Worm (Caenorhabditis elegans): ENCODE measurements around the gene C15C8.8.

Gene C15C8.8

ce11 chrV:12752407-12752806, at the start of gene C15C8.8:
C15C8.8 (minus strand) TSS chrV:12752507.
- TF ChIP-seq mls-2 (tag; optimal IDR thresholded peaks at IDR 0.05) (no peak), M03D4.4 (tag; optimal IDR thresholded peaks at IDR 0.05) (no peak), unc-120 (tag; optimal IDR thresholded peaks at IDR 0.05; ENCODE audit: poor library complexity, severe bottlenecking) (no peak), unc-62 (GFP tag; optimal IDR thresholded peaks at IDR 0.05) (no peak), snpc-4 (tag; optimal IDR thresholded peaks at IDR 0.05) (no peak), nhr-76 (tag; optimal IDR thresholded peaks at IDR 0.05) (no peak), nhr-2 (tag; optimal IDR thresholded peaks at IDR 0.05) (no peak), ceh-43 (GFP tag; optimal IDR thresholded peaks at IDR 0.05) (no peak), tbx-8 (GFP tag; optimal IDR thresholded peaks at IDR 0.05) (no peak), bed-3 (GFP tag; optimal IDR thresholded peaks at IDR 0.05) (no peak), blmp-1 (tag; optimal IDR thresholded peaks at IDR 0.05) (no peak), lin-13 (tag; optimal IDR thresholded peaks at IDR 0.05) (no peak)

- TF ChIP-seq unc-39 (tag; optimal IDR thresholded peaks at IDR 0.05) (no peak), tbx-8 (GFP tag; optimal IDR thresholded peaks at IDR 0.05) (no peak), ztf-11 (tag; optimal IDR thresholded peaks at IDR 0.05) (no peak), hlh-1 (tag; optimal IDR thresholded peaks at IDR 0.05) (no peak), lin-32 (GFP tag; optimal IDR thresholded peaks at IDR 0.05) (no peak), nhr-12 (tag; optimal IDR thresholded peaks at IDR 0.05) (no peak)
Measured at ce11 chrV:12800171-12800570, 47.9 kb upstream of the C15C8.8 start, which contains the start of gene ugt-3. ugt-3 (minus strand) TSS chrV:12800271.

DNA sequence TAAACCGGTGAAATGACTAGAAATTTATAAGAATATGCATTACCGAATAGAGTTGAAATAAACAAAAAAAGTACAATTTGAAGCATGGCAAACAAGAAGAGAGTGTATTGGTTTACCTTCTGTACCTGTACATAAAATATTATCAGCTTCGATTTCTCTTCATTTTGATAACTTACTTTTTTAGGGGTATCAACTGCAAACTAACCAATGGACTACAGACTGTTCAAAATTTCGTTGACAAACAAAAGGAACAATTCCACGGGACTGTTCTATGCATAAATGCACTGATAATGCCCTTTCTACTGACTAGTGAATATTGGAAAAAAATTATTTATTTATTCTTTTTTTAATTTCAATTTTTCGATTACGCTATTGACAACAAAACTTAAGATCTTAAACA, 45.7 kb upstream of the C15C8.8 start, which contains the start of gene ugt-6:
Gene ugt-6, minus strand, starts transcription at position 233 of the 400 bp plus-strand sequence.
- TF ChIP-seq ceh-43 (GFP tag; optimal IDR thresholded peaks at IDR 0.05): no peak
- TF ChIP-seq lin-32 (GFP tag; optimal IDR thresholded peaks at IDR 0.05): no peak
- TF ChIP-seq ham-2 (GFP tag; optimal IDR thresholded peaks at IDR 0.05): no peak
- TF ChIP-seq nhr-28 (tag; optimal IDR thresholded peaks at IDR 0.05): no peak
- TF ChIP-seq elt-1 (tag; optimal IDR thresholded peaks at IDR 0.05; ENCODE audit: borderline replicate concordance, insufficient read depth): no peak
- TF ChIP-seq nhr-237 (tag; optimal IDR thresholded peaks at IDR 0.05): no peak
- no peak for TF ChIP-seq drap-1 (GFP tag; optimal IDR thresholded peaks at IDR 0.05)
- TF ChIP-seq sptf-1 (tag; optimal IDR thresholded peaks at IDR 0.05): no peak
- no peak for TF ChIP-seq ceh-83 (GFP tag; optimal IDR thresholded peaks at IDR 0.05)
- TF ChIP-seq ceh-39 (tag; optimal IDR thresholded peaks at IDR 0.05): no peak
- no peak for TF ChIP-seq blmp-1 (tag; optimal IDR thresholded peaks at IDR 0.05)
- no peak for TF ChIP-seq mab-5 (tag; optimal IDR thresholded peaks at IDR 0.05)
- no peak for TF ChIP-seq nhr-76 (tag; optimal IDR thresholded peaks at IDR 0.05)
- no peak for TF ChIP-seq bed-3 (GFP tag; optimal IDR thresholded peaks at IDR 0.05)

ce11 chrV:12796908-12797490, 44.7 kb upstream of the C15C8.8 start:
- TF ChIP-seq bed-3 (GFP tag; optimal IDR thresholded peaks at IDR 0.05) (no peak), unc-39 (tag; optimal IDR thresholded peaks at IDR 0.05) (no peak), nhr-28 (tag; optimal IDR thresholded peaks at IDR 0.05) (no peak), sptf-1 (tag; optimal IDR thresholded peaks at IDR 0.05) (no peak), ces-1 (GFP tag; optimal IDR thresholded peaks at IDR 0.05) (no peak), mab-5 (tag; optimal IDR thresholded peaks at IDR 0.05) (no peak), drap-1 (GFP tag; optimal IDR thresholded peaks at IDR 0.05) (no peak), lsy-2 (tag; optimal IDR thresholded peaks at IDR 0.05) (no peak), nhr-76 (tag; optimal IDR thresholded peaks at IDR 0.05) (no peak)

DNA sequence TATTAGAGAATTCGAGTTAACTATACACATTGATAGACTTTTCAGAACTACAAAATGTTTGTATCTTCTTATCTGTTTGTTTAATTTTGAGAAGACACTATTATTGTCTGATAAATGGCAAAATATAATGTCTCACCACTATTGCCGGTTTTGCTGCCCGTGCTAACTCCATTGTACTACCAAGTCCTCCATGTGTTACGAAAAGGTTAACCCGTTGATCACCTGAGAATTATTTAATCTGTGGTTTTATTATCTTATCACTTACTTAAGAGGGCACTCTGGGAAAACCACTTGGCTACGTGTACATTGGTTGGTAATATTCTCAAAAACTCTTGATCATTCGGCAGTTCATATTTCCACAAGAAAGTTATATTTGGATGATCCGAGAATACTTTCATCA, 43.6 kb upstream of the C15C8.8 start:
- TF ChIP-seq nhr-237 (tag; optimal IDR thresholded peaks at IDR 0.05) (no peak), pha-4 (tag; optimal IDR thresholded peaks at IDR 0.05) (no peak), lin-13 (tag; optimal IDR thresholded peaks at IDR 0.05) (no peak), flh-1 (GFP tag; optimal IDR thresholded peaks at IDR 0.05) (no peak), ceh-83 (GFP tag; optimal IDR thresholded peaks at IDR 0.05) (no peak), lsy-2 (tag; optimal IDR thresholded peaks at IDR 0.05) (no peak), ham-2 (GFP tag; optimal IDR thresholded peaks at IDR 0.05) (no peak), drap-1 (GFP tag; optimal IDR thresholded peaks at IDR 0.05) (no peak), sptf-1 (tag; optimal IDR thresholded peaks at IDR 0.05) (no peak), elt-1 (tag; optimal IDR thresholded peaks at IDR 0.05; ENCODE audit: borderline replicate concordance, insufficient read depth) (no peak), cnd-1 (tag; optimal IDR thresholded peaks at IDR 0.05) (no peak), hlh-1 (tag; optimal IDR thresholded peaks at IDR 0.05) (no peak), ces-1 (GFP tag; optimal IDR thresholded peaks at IDR 0.05) (no peak)

Data from whole organism, mixed stage, embryonic.